Fruit fly (Drosophila melanogaster): ENCODE data around the gene bap.

Gene bap

dm6 chr3R:21373403-21374326 is 15.0 kb upstream of the bap start (continued):
- TF ChIP-seq CG7357 (GFP tag; IDR thresholded peaks at IDR 0.05) (no peak), zfh2 (GFP tag; optimal IDR thresholded peaks at IDR 0.05) (no peak), trem (tag; optimal IDR thresholded peaks at IDR 0.05) (peak; percentile 80), ERR (GFP tag; optimal IDR thresholded peaks at IDR 0.05) (no peak), bowl (GFP tag; IDR thresholded peaks at IDR 0.05) (no peak), dati (GFP tag; IDR thresholded peaks at IDR 0.05) (no peak), CG10147 (GFP tag; optimal IDR thresholded peaks at IDR 0.05) (peak; percentile 8), klu (GFP tag; IDR thresholded peaks at IDR 0.05) (no peak), Hr3 (GFP tag; optimal IDR thresholded peaks at IDR 0.05) (peak; percentile 26), hbn (GFP tag; IDR thresholded peaks at IDR 0.05; ENCODE audit: partially characterized antibody) (no peak), CG17568 (GFP tag; optimal IDR thresholded peaks at IDR 0.05) (no peak), CG9817 (tag; optimal IDR thresholded peaks at IDR 0.05) (peak; percentile 60), ranshi (GFP tag; IDR thresholded peaks at IDR 0.05) (peak; percentile 51; the same call in 1 of the 2 replicates), CG12104 (GFP tag; optimal IDR thresholded peaks at IDR 0.05) (no peak), Dll (GFP tag; IDR thresholded peaks at IDR 0.05; ENCODE audit: partially characterized antibody) (0 out of 4 replicates have a peak, but pooled peaks have one; percentile 42), Hr78 (GFP tag; optimal IDR thresholded peaks at IDR 0.05) (no peak), trh (GFP tag; optimal IDR thresholded peaks at IDR 0.05) (no peak), CG6654 (GFP tag; optimal IDR thresholded peaks at IDR 0.05) (no peak), Hmr (GFP tag; optimal IDR thresholded peaks at IDR 0.05) (no peak), pum (GFP tag; optimal IDR thresholded peaks at IDR 0.05) (no peak), grau (tag; optimal IDR thresholded peaks at IDR 0.05) (peak; percentile 59), BEAF-32 (GFP tag; optimal IDR thresholded peaks at IDR 0.05) (peak; percentile 48), peb (GFP tag; IDR thresholded peaks at IDR 0.05) (no peak), fu2 (GFP tag; optimal IDR thresholded peaks at IDR 0.05) (no peak), wek (GFP tag; optimal IDR thresholded peaks at IDR 0.05) (no peak), D19A (tag; optimal IDR thresholded peaks at IDR 0.05) (no peak), CG9797 (GFP tag; optimal IDR thresholded peaks at IDR 0.05) (peak; percentile 58), Dip2 (GFP tag; IDR thresholded peaks at IDR 0.05) (no peak), fd96Cb (tag; optimal IDR thresholded peaks at IDR 0.05) (no peak), CG33557 (GFP tag; optimal IDR thresholded peaks at IDR 0.05) (no peak), croc (GFP tag; conservative IDR thresholded peaks at IDR 0.05) (no peak), BtbVII (GFP tag; optimal IDR thresholded peaks at IDR 0.05) (no peak), unc-4 (GFP tag; IDR thresholded peaks at IDR 0.05; ENCODE audit: partially characterized antibody) (no peak), toy (GFP tag; IDR thresholded peaks at IDR 0.05) (no peak), CTCF (GFP tag; optimal IDR thresholded peaks at IDR 0.05) (peak; percentile 46), ATbp (GFP tag; optimal IDR thresholded peaks at IDR 0.05) (peak; percentile 43), Neu2 (GFP tag; optimal IDR thresholded peaks at IDR 0.05; ENCODE audit: borderline replicate concordance) (no peak), tx (GFP tag; optimal IDR thresholded peaks at IDR 0.05) (no peak), CG18011 (GFP tag; optimal IDR thresholded peaks at IDR 0.05) (no peak), Tbp (GFP tag; optimal IDR thresholded peaks at IDR 0.05) (no peak), Hr51 (GFP tag; optimal IDR thresholded peaks at IDR 0.05) (no peak), Meics (GFP tag; optimal IDR thresholded peaks at IDR 0.05) (peak; percentile 67), Sox102F (GFP tag; optimal IDR thresholded peaks at IDR 0.05) (no peak), NfI (GFP tag; optimal IDR thresholded peaks at IDR 0.05) (peak; percentile 59), CG8089 (GFP tag; optimal IDR thresholded peaks at IDR 0.05) (no peak), exex (tag; optimal IDR thresholded peaks at IDR 0.05) (no peak), CG9727 (GFP tag; optimal IDR thresholded peaks at IDR 0.05) (peak; percentile 18), Eip74EF (GFP tag; optimal IDR thresholded peaks at IDR 0.05) (no peak)
